Fruit fly (Drosophila melanogaster) whole organism, embryonic: ENCODE data around the gene betaTub65B.

Experiments
- BEAF-32 ChIP-seq: fragments of 200-800 bp; sonication (Bioruptor generic); optimal IDR thresholded peaks from 3 replicates; lab custom pipeline; 2017; ENCODE audit warnings: missing biosample characterization, missing genetic modification characterization, mild to moderate bottlenecking, moderate library complexity, missing genetic modification reagents
- CG10267 ChIP-seq: fragments of 200-800 bp; sonication (Bioruptor generic); optimal IDR thresholded peaks from 2 replicates; lab custom pipeline; 2018; ENCODE audit warnings: missing biosample characterization, mild to moderate bottlenecking, missing genetic modification characterization, moderate library complexity
- CG10654 ChIP-seq: fragments of 200-800 bp; sonication (Bioruptor generic); optimal IDR thresholded peaks from 2 replicates; lab custom pipeline; 2016; ENCODE audit warnings: missing biosample characterization, missing genetic modification characterization
- CG11560 ChIP-seq: fragments of 200-800 bp; sonication (Bioruptor generic); IDR thresholded peaks from 3 replicates; pipeline ENCODE4 v1.3.6; 2022; ENCODE audit warnings: missing biosample characterization, missing genetic modification characterization
- CG12155 ChIP-seq: fragments of 200-800 bp; sonication (Bioruptor generic); optimal IDR thresholded peaks from 3 replicates; lab custom pipeline; 2016; ENCODE audit warnings: missing biosample characterization, missing genetic modification characterization
- CG12744 ChIP-seq: fragments of 200-800 bp; sonication (Bioruptor generic); optimal IDR thresholded peaks from 2 replicates; lab custom pipeline; 2016; ENCODE audit warnings: missing biosample characterization, missing genetic modification characterization
- CG1529 ChIP-seq: fragments of 200-800 bp; sonication (Bioruptor generic); optimal IDR thresholded peaks from 3 replicates; lab custom pipeline; 2018; ENCODE audit warnings: missing biosample characterization, missing genetic modification characterization
- CG17802 ChIP-seq: fragments of 200-800 bp; sonication (Bioruptor generic); optimal IDR thresholded peaks from 2 replicates; lab custom pipeline; 2018; ENCODE audit warnings: missing biosample characterization, mild to moderate bottlenecking, missing genetic modification characterization, moderate library complexity
- CG18476 ChIP-seq: fragments of 200-800 bp; sonication (Bioruptor generic); optimal IDR thresholded peaks from 2 replicates; lab custom pipeline; 2016; ENCODE audit warnings: missing biosample characterization, mild to moderate bottlenecking, missing genetic modification characterization
- CG31224 ChIP-seq: fragments of 200-800 bp; sonication (Bioruptor generic); IDR thresholded peaks from 2 replicates; pipeline ENCODE4 v1.3.6; 2022; ENCODE audit warnings: missing biosample characterization, missing genetic modification characterization
- CG32767 ChIP-seq: fragments of 200-800 bp; sonication (Bioruptor generic); IDR thresholded peaks from 2 replicates; pipeline ENCODE4 v1.3.6; 2022; ENCODE audit warnings: missing biosample characterization, missing genetic modification characterization
- CG33213 ChIP-seq: fragments of 200-800 bp; sonication (Bioruptor generic); optimal IDR thresholded peaks from 3 replicates; lab custom pipeline; 2016; ENCODE audit warnings: missing biosample characterization, missing genetic modification characterization
- CG33557 ChIP-seq: fragments of 200-800 bp; sonication (Bioruptor generic); optimal IDR thresholded peaks from 2 replicates; lab custom pipeline; 2019; ENCODE audit warnings: missing biosample characterization, mild to moderate bottlenecking, missing genetic modification characterization, moderate library complexity
- CG4328 ChIP-seq: fragments of 200-800 bp; sonication (Bioruptor generic); optimal IDR thresholded peaks from 3 replicates; lab custom pipeline; 2017; ENCODE audit warnings: missing biosample characterization, missing genetic modification reagents, missing genetic modification characterization
- CG6791 ChIP-seq: fragments of 200-800 bp; sonication (Bioruptor generic); IDR thresholded peaks from 3 replicates; pipeline ENCODE4 v1.3.6; 2022; ENCODE audit warnings: missing biosample characterization, missing genetic modification characterization; ENCODE audit not compliant: partially characterized antibody
- CG7556 ChIP-seq: fragments of 200-800 bp; sonication (Bioruptor generic); optimal IDR thresholded peaks from 2 replicates; lab custom pipeline; 2017; ENCODE audit warnings: missing biosample characterization, mild to moderate bottlenecking, missing genetic modification characterization
- CG7963 ChIP-seq: fragments of 200-800 bp; sonication (Bioruptor generic); IDR thresholded peaks from 3 replicates; pipeline ENCODE4 v1.3.6; 2022; ENCODE audit warnings: missing biosample characterization, missing genetic modification characterization; ENCODE audit not compliant: partially characterized antibody
- CoRest ChIP-seq: fragments of 200-800 bp; sonication (Bioruptor generic); optimal IDR thresholded peaks from 3 replicates; lab custom pipeline; 2018; ENCODE audit warnings: missing biosample characterization, mild to moderate bottlenecking, missing genetic modification characterization, moderate library complexity
- Dll ChIP-seq: fragments of 200-800 bp; sonication (Bioruptor generic); IDR thresholded peaks from 4 replicates; pipeline ENCODE4 v1.3.6; 2022; ENCODE audit warnings: missing biosample characterization, missing genetic modification characterization; ENCODE audit not compliant: partially characterized antibody
- Dp ChIP-seq: fragments of 200-800 bp; sonication (Bioruptor generic); optimal IDR thresholded peaks from 2 replicates; lab custom pipeline; 2018; ENCODE audit warnings: missing biosample characterization, mild to moderate bottlenecking, missing genetic modification characterization, moderate library complexity
- Hr39 ChIP-seq: fragments of >200 bp; optimal IDR thresholded peaks from 2 replicates; lab custom pipeline; 2017
- Lpt ChIP-seq: fragments of >200 bp; optimal IDR thresholded peaks from 2 replicates; lab custom pipeline; 2018; ENCODE audit warnings: missing biosample characterization, missing genetic modification characterization
- Med ChIP-seq: fragments of 200-800 bp; sonication (Bioruptor generic); peaks from one replicate; lab custom pipeline; 2016; ENCODE audit warnings: missing biosample characterization, missing genetic modification characterization, mild to moderate bottlenecking, inconsistent platforms, moderate library complexity
- Mrtf ChIP-seq: fragments of 200-800 bp; sonication (Bioruptor generic); IDR thresholded peaks from 3 replicates; pipeline ENCODE4 v1.3.6; 2022; ENCODE audit warnings: missing biosample characterization, missing genetic modification characterization
- Neu2 ChIP-seq: fragments of 200-800 bp; sonication (Bioruptor generic); optimal IDR thresholded peaks from 3 replicates; lab custom pipeline; 2016; ENCODE audit warnings: missing biosample characterization, missing genetic modification characterization, borderline replicate concordance
- Spps ChIP-seq: fragments of 200-800 bp; sonication (Bioruptor generic); optimal IDR thresholded peaks from 2 replicates; lab custom pipeline; 2018; ENCODE audit warnings: missing biosample characterization, mild to moderate bottlenecking, missing genetic modification characterization
- Xrp1 ChIP-seq: fragments of 200-800 bp; sonication (Bioruptor generic); IDR thresholded peaks from 2 replicates; pipeline ENCODE4 v1.3.6; 2022; ENCODE audit warnings: missing biosample characterization, missing genetic modification characterization
- bcd ChIP-seq: fragments of 200-800 bp; sonication (Bioruptor generic); optimal IDR thresholded peaks from 2 replicates; lab custom pipeline; 2017; ENCODE audit warnings: missing biosample characterization, mild to moderate bottlenecking, missing genetic modification characterization
- bigmax ChIP-seq: fragments of 200-800 bp; sonication (Bioruptor generic); optimal IDR thresholded peaks from 2 replicates; lab custom pipeline; 2018; ENCODE audit warnings: missing biosample characterization, mild to moderate bottlenecking, missing genetic modification characterization
- bsh ChIP-seq, 2 experiments: fragments of 200-800 bp; sonication (Bioruptor generic); optimal IDR thresholded peaks; 2 replicates each; lab custom pipeline; 2017 to 2018; ENCODE audit warnings: mild to moderate bottlenecking in 2 of 2, missing biosample characterization in 2 of 2, missing genetic modification characterization in 2 of 2, moderate library complexity in 1 of 2
- chinmo ChIP-seq: fragments of 200-800 bp; sonication (Bioruptor generic); IDR thresholded peaks from 4 replicates; pipeline ENCODE4 v1.3.6; 2022; ENCODE audit warnings: missing biosample characterization, missing genetic modification characterization; ENCODE audit not compliant: partially characterized antibody
- chn ChIP-seq: fragments of 200-800 bp; sonication (Bioruptor generic); optimal IDR thresholded peaks from 2 replicates; lab custom pipeline; 2016; ENCODE audit warnings: missing biosample characterization, missing genetic modification characterization
- danr ChIP-seq: fragments of 200-800 bp; sonication (Bioruptor generic); IDR thresholded peaks from 2 replicates; pipeline ENCODE4 v1.3.6; 2022; ENCODE audit warnings: missing biosample characterization, missing genetic modification characterization
- dimm ChIP-seq: fragments of 200-800 bp; sonication (Bioruptor generic); IDR thresholded peaks from 2 replicates; pipeline ENCODE4 v1.3.6; 2022; ENCODE audit warnings: missing biosample characterization, missing genetic modification characterization
- ftz-f1 ChIP-seq: fragments of 200-800 bp; sonication (Bioruptor generic); optimal IDR thresholded peaks from 2 replicates; lab custom pipeline; 2016; ENCODE audit warnings: missing biosample characterization, missing genetic modification characterization
- grn ChIP-seq: fragments of 200-800 bp; sonication (Bioruptor generic); optimal IDR thresholded peaks from 3 replicates; lab custom pipeline; 2017; ENCODE audit warnings: missing biosample characterization, missing genetic modification characterization
- gro ChIP-seq: fragments of 200-800 bp; sonication (Bioruptor generic); optimal IDR thresholded peaks from 2 replicates; lab custom pipeline; 2016; ENCODE audit warnings: missing biosample characterization, missing genetic modification characterization
- ham ChIP-seq: fragments of 200-800 bp; sonication (Bioruptor generic); IDR thresholded peaks from 2 replicates; pipeline ENCODE4 v1.3.6; 2022; ENCODE audit warnings: missing biosample characterization, missing genetic modification characterization
- hb ChIP-seq: fragments of 200-800 bp; sonication (Bioruptor generic); IDR thresholded peaks from 3 replicates; pipeline ENCODE4 v1.3.6; 2022; ENCODE audit warnings: missing biosample characterization, missing genetic modification characterization; ENCODE audit not compliant: partially characterized antibody
- jing ChIP-seq: fragments of 200-800 bp; sonication (Bioruptor generic); optimal IDR thresholded peaks from 2 replicates; lab custom pipeline; 2018; ENCODE audit warnings: missing biosample characterization, mild to moderate bottlenecking, missing genetic modification characterization
- row ChIP-seq: fragments of 200-800 bp; sonication (Bioruptor generic); IDR thresholded peaks from 3 replicates; pipeline ENCODE4 v1.3.6; 2022; ENCODE audit warnings: missing biosample characterization, missing genetic modification characterization
- sens-2 ChIP-seq: fragments of 200-800 bp; sonication (Bioruptor generic); IDR thresholded peaks from 2 replicates; pipeline ENCODE4 v1.3.6; 2022; ENCODE audit warnings: missing biosample characterization, missing genetic modification characterization
- sisA ChIP-seq: fragments of 200-800 bp; sonication (Bioruptor generic); IDR thresholded peaks from 2 replicates; pipeline ENCODE4 v1.3.6; 2022; ENCODE audit warnings: missing biosample characterization, missing genetic modification characterization
- slbo ChIP-seq: fragments of 200-800 bp; sonication (Bioruptor generic); IDR thresholded peaks from 2 replicates; pipeline ENCODE4 v1.3.6; 2022; ENCODE audit warnings: missing biosample characterization, missing genetic modification characterization
- so ChIP-seq: fragments of 200-800 bp; sonication (Bioruptor generic); IDR thresholded peaks from 3 replicates; pipeline ENCODE4 v1.3.6; 2022; ENCODE audit warnings: missing biosample characterization, missing genetic modification characterization
- tap ChIP-seq: fragments of 200-800 bp; optimal IDR thresholded peaks from 3 replicates; lab custom pipeline; 2019; ENCODE audit warnings: missing biosample characterization, mild to moderate bottlenecking, missing genetic modification characterization, moderate library complexity
- trem ChIP-seq: fragments of 200-800 bp; optimal IDR thresholded peaks from 3 replicates; lab custom pipeline; 2019; ENCODE audit warnings: missing biosample characterization, mild to moderate bottlenecking, missing genetic modification characterization, moderate library complexity
- twi ChIP-seq: fragments of 200-800 bp; optimal IDR thresholded peaks from 2 replicates; lab custom pipeline; 2019; ENCODE audit warnings: missing biosample characterization, mild to moderate bottlenecking, missing genetic modification characterization, moderate library complexity
- vvl ChIP-seq: fragments of 200-800 bp; sonication (Bioruptor generic); IDR thresholded peaks from 2 replicates; pipeline ENCODE4 v1.3.6; 2022; ENCODE audit warnings: missing biosample characterization, missing genetic modification characterization

Gene betaTub65B

dm6 chr3L:6482838-6483237 is 47.7 kb upstream of the betaTub65B start (continued):
- no peak for TF ChIP-seq Hr39 (lab: Kevin White, UChicago)

- peak; percentile 99 for TF ChIP-seq sisA (GFP tag; lab: Robert Waterston, UW)
- peak; percentile 94 for TF ChIP-seq tap
- no peak for TF ChIP-seq Lpt (GFP tag; lab: Kevin White, UChicago)
- TF ChIP-seq vvl (GFP tag; lab: Robert Waterston, UW) = peak; percentile 99
- peak; percentile 97 for TF ChIP-seq Mrtf (GFP tag; lab: Robert Waterston, UW)
- peak; percentile 91 for TF ChIP-seq CG1529
- peak; percentile 98 for TF ChIP-seq CoRest
- TF ChIP-seq CG10267 = peak; percentile 93
- TF ChIP-seq bcd = peak; percentile 97
- TF ChIP-seq CG10654 = peak; percentile 98
- TF ChIP-seq hb = peak; percentile 95
- peak; percentile 97 for TF ChIP-seq danr
- TF ChIP-seq row (GFP tag; lab: Robert Waterston, UW) = peak; percentile 100
- peak; percentile 52 to 98 for TF ChIP-seq bsh (GFP tag; optimal IDR thresholded peaks at IDR 0.05; lab: Kevin White, UChicago)
- TF ChIP-seq grn = peak; percentile 91
- peak; percentile 98 for TF ChIP-seq Xrp1 (GFP tag; lab: Robert Waterston, UW)
- TF ChIP-seq so (GFP tag; lab: Robert Waterston, UW) = peak; percentile 92
- TF ChIP-seq Med (GFP tag; lab: Kevin White, UChicago) = peak; percentile 99
- TF ChIP-seq CG12155 = peak; percentile 97
- peak; percentile 84 for TF ChIP-seq gro (GFP tag; lab: Kevin White, UChicago)
- TF ChIP-seq CG11560 (tag; lab: Robert Waterston, UW) = peak; percentile 92
- TF ChIP-seq ftz-f1 (GFP tag; lab: Kevin White, UChicago) = peak; percentile 79
- peak; percentile 92 for TF ChIP-seq CG4328 (GFP tag; lab: Kevin White, UChicago)
- peak; percentile 97 for TF ChIP-seq CG32767 (GFP tag; lab: Robert Waterston, UW)
- peak; percentile 98 for TF ChIP-seq Dll (GFP tag; lab: Robert Waterston, UW)
- peak; percentile 75 for TF ChIP-seq Neu2 (GFP tag; lab: Kevin White, UChicago)
- peak; percentile 90 for TF ChIP-seq CG6791 (GFP tag; lab: Robert Waterston, UW)
- peak; percentile 94 for TF ChIP-seq Spps (tag; lab: Kevin White, UChicago)
- peak; percentile 96 for TF ChIP-seq CG31224 (GFP tag; lab: Robert Waterston, UW)
- peak; percentile 97 for TF ChIP-seq trem (tag; lab: Kevin White, UChicago)
- peak; percentile 92 for TF ChIP-seq CG12744 (GFP tag; lab: Kevin White, UChicago)
- TF ChIP-seq CG33557 (GFP tag; lab: Kevin White, UChicago) = peak; percentile 96
- TF ChIP-seq Dp (GFP tag; lab: Kevin White, UChicago) = peak; percentile 34
- peak; percentile 93 for TF ChIP-seq CG7556
- TF ChIP-seq chn (GFP tag; lab: Kevin White, UChicago) = peak; percentile 98
- TF ChIP-seq slbo (GFP tag; lab: Robert Waterston, UW) = peak; percentile 99
- peak; percentile 94 for TF ChIP-seq ham (GFP tag; lab: Robert Waterston, UW)
- TF ChIP-seq BEAF-32 = peak; percentile 97
- peak; percentile 95 for TF ChIP-seq twi (tag; lab: Kevin White, UChicago)
- peak; percentile 100 for TF ChIP-seq CG18476
- TF ChIP-seq chinmo (GFP tag; lab: Robert Waterston, UW) = peak; percentile 89; the same call in 2 of the 4 replicates
- TF ChIP-seq dimm (GFP tag; lab: Robert Waterston, UW) = peak; percentile 84
- peak; percentile 86 for TF ChIP-seq CG7963 (GFP tag; lab: Robert Waterston, UW)
- TF ChIP-seq jing = peak; percentile 95
- TF ChIP-seq CG17802 = peak; percentile 88
- TF ChIP-seq bigmax = peak; percentile 60
- peak; percentile 94 for TF ChIP-seq sens-2 (GFP tag; lab: Robert Waterston, UW)
- peak; percentile 91 for TF ChIP-seq CG33213 (GFP tag; lab: Kevin White, UChicago)
Observed at dm6 chr3L:6488405-6488804, 42.1 kb upstream of the betaTub65B start, which contains the start of the genes CG10147 and Bulli. Gene CG10147 (minus strand): TSS chr3L:6488424. Gene Bulli (plus strand): TSS chr3L:6488681.
